Worm (Caenorhabditis elegans): Measurements from ENCODE around the gene nspe-4.

Gene nspe-4

ce11 chrII:12612218-12612617 lies at the start of gene nspe-4:
Gene nspe-4, plus strand, starts transcription at chrII:12612518.
- TF ChIP-seq unc-30 (tag; optimal IDR thresholded peaks at IDR 0.05), result no peak
- no peak for TF ChIP-seq tlp-1 (tag; optimal IDR thresholded peaks at IDR 0.05)
- TF ChIP-seq ets-5 (GFP tag; IDR thresholded peaks at IDR 0.05), result no peak
- TF ChIP-seq swsn-7 (tag; optimal IDR thresholded peaks at IDR 0.05), result no peak
- no peak for TF ChIP-seq lin-15B (tag; optimal IDR thresholded peaks at IDR 0.05)

ce11 chrII:12565851-12566250 lies 46.5 kb upstream of the nspe-4 start, which contains the start of gene F49C5.7:
Gene F49C5.7, plus strand, starts transcription at chrII:12566151.
- TF ChIP-seq blmp-1 (tag; optimal IDR thresholded peaks at IDR 0.05) (no peak), nhr-237 (tag; optimal IDR thresholded peaks at IDR 0.05) (no peak), nhr-19 (GFP tag; conservative IDR thresholded peaks at IDR 0.05) (no peak), Y116A8C.19 (tag; optimal IDR thresholded peaks at IDR 0.05; ENCODE audit: borderline replicate concordance) (no peak), egl-27 (tag; optimal IDR thresholded peaks at IDR 0.05) (no peak), irx-1 (tag; optimal IDR thresholded peaks at IDR 0.05) (no peak), elt-2 (tag; optimal IDR thresholded peaks at IDR 0.05) (no peak), nhr-76 (tag; optimal IDR thresholded peaks at IDR 0.05) (no peak), ama-1 (optimal IDR thresholded peaks at IDR 0.05) (no peak), nhr-90 (tag; optimal IDR thresholded peaks at IDR 0.05; ENCODE audit: poor library complexity) (no peak), isw-1 (GFP tag; IDR thresholded peaks at IDR 0.05) (no peak), hpl-2 (GFP tag; optimal IDR thresholded peaks at IDR 0.05) (no peak), skn-1 (tag; optimal IDR thresholded peaks at IDR 0.05) (no peak), C04F5.9 (tag; optimal IDR thresholded peaks at IDR 0.05) (no peak)

- no peak for TF ChIP-seq aha-1 (tag; optimal IDR thresholded peaks at IDR 0.05)
Observed at ce11 chrII:12570523-12570922, 41.8 kb upstream of the nspe-4 start, which contains the start of gene Y38E10A.1. Gene Y38E10A.1, minus strand, starts transcription at chrII:12570623.

- TF ChIP-seq ama-1 (optimal IDR thresholded peaks at IDR 0.05) (no peak), fos-1 (tag; optimal IDR thresholded peaks at IDR 0.05) (no peak), C34B4.2 (tag; optimal IDR thresholded peaks at IDR 0.05) (no peak), nhr-77 (tag; optimal IDR thresholded peaks at IDR 0.05) (no peak), C16A3.4 (tag; optimal IDR thresholded peaks at IDR 0.05) (no peak), ceh-82 (tag; optimal IDR thresholded peaks at IDR 0.05) (no peak), ceh-90 (tag; optimal IDR thresholded peaks at IDR 0.05) (no peak), dsc-1 (tag; optimal IDR thresholded peaks at IDR 0.05) (no peak), egl-27 (tag; optimal IDR thresholded peaks at IDR 0.05) (no peak), nhr-90 (tag; optimal IDR thresholded peaks at IDR 0.05; ENCODE audit: poor library complexity) (no peak)
Observed at ce11 chrII:12572760-12573159, 39.6 kb upstream of the nspe-4 start, which contains the start of gene Y38E10A.35. Gene Y38E10A.35, minus strand, starts transcription at chrII:12572860.

- TF ChIP-seq snpc-4 (tag; optimal IDR thresholded peaks at IDR 0.05), result no peak
- no peak for TF ChIP-seq nhr-71 (tag; optimal IDR thresholded peaks at IDR 0.05)
- TF ChIP-seq lin-15B (tag; optimal IDR thresholded peaks at IDR 0.05), result no peak
- no peak for TF ChIP-seq lin-35 (GFP tag; optimal IDR thresholded peaks at IDR 0.05)
- TF ChIP-seq alr-1 (tag; optimal IDR thresholded peaks at IDR 0.05; ENCODE audit: borderline replicate concordance), result no peak
- TF ChIP-seq skn-1 (tag; optimal IDR thresholded peaks at IDR 0.05), result no peak
- no peak for TF ChIP-seq efl-3 (GFP tag; optimal IDR thresholded peaks at IDR 0.05)
- TF ChIP-seq unc-86 (tag; optimal IDR thresholded peaks at IDR 0.05), result no peak
- TF ChIP-seq aly-2 (tag; optimal IDR thresholded peaks at IDR 0.05), result no peak
- no peak for TF ChIP-seq fos-1 (tag; optimal IDR thresholded peaks at IDR 0.05)
- no peak for TF ChIP-seq ztf-4 (tag; optimal IDR thresholded peaks at IDR 0.05)
- no peak for TF ChIP-seq C16A3.4 (tag; optimal IDR thresholded peaks at IDR 0.05)
- TF ChIP-seq ama-1 (optimal IDR thresholded peaks at IDR 0.05), result no peak
- no peak for TF ChIP-seq tlp-1 (tag; optimal IDR thresholded peaks at IDR 0.05)
- TF ChIP-seq nhr-12 (tag; optimal IDR thresholded peaks at IDR 0.05), result no peak
Observed at ce11 chrII:12573541-12573940, 38.8 kb upstream of the nspe-4 start, which contains the start of gene Y38E10A.2. Gene Y38E10A.2, minus strand, starts transcription at chrII:12573641.

Data from whole organism, L1 larva.